Fruit fly (Drosophila melanogaster): ENCODE data around the gene Dop1R1.

The Dop1R1 gene

DNA sequence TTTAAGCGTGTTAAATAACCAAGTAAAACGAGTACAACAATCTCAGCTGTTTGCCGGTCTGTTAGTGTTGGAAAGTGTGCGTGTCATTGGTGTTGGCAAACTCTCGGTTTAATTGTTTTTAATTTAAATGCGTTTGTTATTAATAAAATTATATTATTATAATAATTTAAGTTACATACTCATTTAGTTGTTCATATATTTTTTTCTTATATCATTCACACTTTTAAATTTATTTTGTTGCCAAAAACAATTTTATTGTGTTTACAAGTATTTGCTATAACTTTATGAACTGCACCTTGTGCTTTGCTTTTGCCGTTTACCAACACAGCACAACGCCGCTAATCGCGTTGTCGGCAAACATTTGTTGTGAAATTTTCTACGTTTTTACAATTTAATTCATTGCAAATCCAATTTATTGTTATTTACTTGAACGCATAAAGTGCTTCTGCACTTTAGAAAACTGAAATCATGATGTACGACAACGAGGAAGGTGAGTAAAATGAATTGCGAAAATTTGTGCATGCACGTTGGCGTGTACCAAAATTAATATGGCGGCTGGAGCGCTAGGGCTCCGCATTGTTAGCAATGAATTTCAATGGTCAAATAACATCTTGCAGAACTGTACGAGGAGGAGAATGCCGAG is 89.0 kb downstream of the Dop1R1 start, which contains the start of the genes 140up and Polr2B (continued):
- TF ChIP-seq H2.0 (GFP tag; IDR thresholded peaks at IDR 0.05) (peak; percentile 87), Mrtf (GFP tag; IDR thresholded peaks at IDR 0.05) (peak; percentile 88), ind (GFP tag; optimal IDR thresholded peaks at IDR 0.05) (peak; percentile 96), CG3065 (GFP tag; optimal IDR thresholded peaks at IDR 0.05) (peak; percentile 92), CG31441 (GFP tag; IDR thresholded peaks at IDR 0.05) (peak; percentile 94), odd (GFP tag; optimal IDR thresholded peaks at IDR 0.05) (peak; percentile 80), B-H1 (GFP tag; IDR thresholded peaks at IDR 0.05) (peak; percentile 87), Opbp (GFP tag; IDR thresholded peaks at IDR 0.05; ENCODE audit: partially characterized antibody) (no peak), Dbx (GFP tag; IDR thresholded peaks at IDR 0.05) (peak; percentile 97), H15 (GFP tag; IDR thresholded peaks at IDR 0.05) (peak; percentile 86; the same call in 2 of the 3 replicates), unpg (GFP tag; optimal IDR thresholded peaks at IDR 0.05) (peak; percentile 92), CG34422 (GFP tag; IDR thresholded peaks at IDR 0.05) (peak; percentile 97), CG12744 (GFP tag; optimal IDR thresholded peaks at IDR 0.05) (peak; percentile 55), CG17568 (GFP tag; optimal IDR thresholded peaks at IDR 0.05) (peak; percentile 57), CG4404 (GFP tag; IDR thresholded peaks at IDR 0.05) (peak; percentile 91), ERR (GFP tag; optimal IDR thresholded peaks at IDR 0.05) (peak; percentile 22), cad (GFP tag; optimal IDR thresholded peaks at IDR 0.05) (no peak), Six4 (GFP tag; optimal IDR thresholded peaks at IDR 0.05) (peak; percentile 89), jumu (GFP tag; optimal IDR thresholded peaks at IDR 0.05) (peak; percentile 76), BtbVII (GFP tag; optimal IDR thresholded peaks at IDR 0.05) (peak; percentile 88), dimm (GFP tag; IDR thresholded peaks at IDR 0.05) (peak; percentile 31; the same call in 1 of the 2 replicates), CG14710 (tag; optimal IDR thresholded peaks at IDR 0.05) (peak; percentile 95), CG2129 (GFP tag; IDR thresholded peaks at IDR 0.05; ENCODE audit: partially characterized antibody) (no peak), Awh (GFP tag; IDR thresholded peaks at IDR 0.05) (peak; percentile 89), Dad (GFP tag; optimal IDR thresholded peaks at IDR 0.05) (peak; percentile 52), CG9215 (GFP tag; IDR thresholded peaks at IDR 0.05) (peak; percentile 94), sens-2 (GFP tag; IDR thresholded peaks at IDR 0.05) (0 out of 2 replicates have a peak, but pooled peaks have one; percentile 36), CG11247 (GFP tag; IDR thresholded peaks at IDR 0.05) (peak; percentile 91), vvl (GFP tag; IDR thresholded peaks at IDR 0.05) (peak; percentile 96), CG10366 (GFP tag; IDR thresholded peaks at IDR 0.05) (peak; percentile 91), grau (tag; optimal IDR thresholded peaks at IDR 0.05) (peak; percentile 94), fd3F (GFP tag; optimal IDR thresholded peaks at IDR 0.05) (peak; percentile 91), CG12104 (GFP tag; optimal IDR thresholded peaks at IDR 0.05) (peak; percentile 93), dati (GFP tag; IDR thresholded peaks at IDR 0.05) (peak; percentile 72), Sry-δ (GFP tag; optimal IDR thresholded peaks at IDR 0.05) (peak; percentile 34), maf-S (GFP tag; optimal IDR thresholded peaks at IDR 0.05) (peak; percentile 75), gsb-n (tag; optimal IDR thresholded peaks at IDR 0.05) (peak; percentile 92), D19A (tag; optimal IDR thresholded peaks at IDR 0.05) (peak; percentile 85), CG10431 (GFP tag; optimal IDR thresholded peaks at IDR 0.05) (peak; percentile 77), gce (GFP tag; IDR thresholded peaks at IDR 0.05) (peak; percentile 63; the same call in 2 of the 3 replicates), CG34224 (GFP tag; IDR thresholded peaks at IDR 0.05; ENCODE audit: partially characterized antibody) (no peak), tio (GFP tag; optimal IDR thresholded peaks at IDR 0.05) (peak; percentile 91), Drgx (GFP tag; IDR thresholded peaks at IDR 0.05) (peak; percentile 83), CG9609 (GFP tag; optimal IDR thresholded peaks at IDR 0.05) (peak; percentile 79), Dek (tag; optimal IDR thresholded peaks at IDR 0.05) (peak; percentile 90), CG4617 (GFP tag; optimal IDR thresholded peaks at IDR 0.05; ENCODE audit: borderline replicate concordance) (peak; percentile 96), CG15269 (tag; optimal IDR thresholded peaks at IDR 0.05) (peak; percentile 93), usp (GFP tag; optimal IDR thresholded peaks at IDR 0.05) (no peak), btn (GFP tag; optimal IDR thresholded peaks at IDR 0.05) (peak; percentile 20), pita (GFP tag; optimal IDR thresholded peaks at IDR 0.05) (no peak), kah (GFP tag; optimal IDR thresholded peaks at IDR 0.05) (peak; percentile 76)
